Worm (Caenorhabditis elegans): ENCODE measurements around the gene timm-17B.2.

- TF ChIP-seq nhr-6 (tag; optimal IDR thresholded peaks at IDR 0.05), result no peak
- TF ChIP-seq nhr-25 (tag; optimal IDR thresholded peaks at IDR 0.05), result no peak
- no peak for TF ChIP-seq zag-1 (tag; optimal IDR thresholded peaks at IDR 0.05)
- no peak for TF ChIP-seq snpc-4 (tag; optimal IDR thresholded peaks at IDR 0.05)
- no peak for TF ChIP-seq R02D3.7 (tag; optimal IDR thresholded peaks at IDR 0.05)
Observed at ce11 chrIV:8358492-8358891, 38.0 kb upstream of the timm-17B.2 start, which contains the start of gene D2096.13.
